Fruit fly (Drosophila melanogaster) S2 (cell line): ENCODE data around the gene CG31697.

Experiments used
- CG8478 ChIP-seq: fragments of >200 bp; optimal IDR thresholded peaks from 2 replicates; lab custom pipeline; 2018
- CTCF ChIP-seq, 2 experiments: fragments of >200 bp; optimal IDR thresholded peaks; 2 replicates each; lab custom pipeline; 2018

DNA sequence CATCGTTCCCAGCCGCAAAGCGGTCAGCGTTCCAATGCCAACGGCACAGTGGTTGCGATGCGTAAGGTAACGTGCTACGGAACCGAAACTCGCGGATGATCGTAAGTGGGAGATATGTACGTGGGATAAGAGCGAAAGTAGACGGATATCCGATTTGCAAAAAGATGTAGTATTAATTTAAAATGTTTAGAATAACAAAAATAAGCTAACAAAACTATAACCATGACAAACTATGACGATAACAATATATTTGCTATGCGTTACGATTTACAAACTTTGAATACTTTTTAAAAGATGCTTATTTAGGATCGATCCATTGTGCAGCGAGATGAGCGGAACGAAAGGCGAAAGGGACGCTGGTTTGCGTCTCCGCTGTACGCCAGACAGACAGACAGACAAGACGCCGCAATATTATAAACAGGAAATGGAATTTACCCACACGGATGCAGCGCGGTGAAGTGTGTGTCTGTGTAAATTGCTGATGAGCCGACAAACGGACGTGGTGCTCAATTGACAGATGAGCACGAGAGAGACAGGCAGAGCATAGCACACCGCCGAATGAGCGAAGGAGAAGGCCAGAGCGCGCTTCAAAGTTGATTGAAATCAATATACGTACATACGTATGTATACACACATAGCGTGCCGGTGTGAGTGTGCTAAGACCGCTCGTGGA lies 40.5 kb downstream of the CG31697 start:
- TF ChIP-seq CG8478 (no peak), CTCF (optimal IDR thresholded peaks at IDR 0.05; lab: Kevin White, UChicago) (peak in 1 of 2 experiments; percentile 40)
